Fruit fly (Drosophila melanogaster) whole organism, embryonic: ENCODE measurements around the gene sing.
A peak's percentile ranks its signal among the peaks of the same experiment; 100 is the strongest.

Experiments
- Bgb ChIP-seq: fragments of 200-800 bp; sonication (Bioruptor generic); IDR thresholded peaks from 2 replicates; pipeline ENCODE4 v1.3.6; 2022; ENCODE audit warnings: missing biosample characterization, missing genetic modification characterization; ENCODE audit not compliant: partially characterized antibody
- BtbVII ChIP-seq: fragments of 200-800 bp; sonication (Bioruptor generic); optimal IDR thresholded peaks from 3 replicates; lab custom pipeline; 2017; ENCODE audit warnings: missing biosample characterization, mild to moderate bottlenecking, missing genetic modification characterization
- CG12299 ChIP-seq: fragments of 200-800 bp; sonication (Bioruptor generic); optimal IDR thresholded peaks from 2 replicates; lab custom pipeline; 2018; ENCODE audit warnings: missing biosample characterization, mild to moderate bottlenecking, missing genetic modification characterization
- CG12942 ChIP-seq: fragments of 200-800 bp; sonication (Bioruptor generic); optimal IDR thresholded peaks from 3 replicates; lab custom pipeline; 2016; ENCODE audit warnings: missing biosample characterization, missing genetic modification characterization
- CG14860 ChIP-seq: fragments of 200-800 bp; sonication (Bioruptor generic); IDR thresholded peaks from 3 replicates; pipeline ENCODE4 v1.3.6; 2022; ENCODE audit warnings: missing biosample characterization, missing genetic modification characterization; ENCODE audit not compliant: partially characterized antibody
- CG1602 ChIP-seq: fragments of 200-800 bp; sonication (Bioruptor generic); optimal IDR thresholded peaks from 3 replicates; lab custom pipeline; 2016; ENCODE audit warnings: missing biosample characterization, missing genetic modification characterization
- CG1603 ChIP-seq: fragments of 200-800 bp; sonication (Bioruptor generic); optimal IDR thresholded peaks from 2 replicates; lab custom pipeline; 2019; ENCODE audit warnings: missing biosample characterization, mild to moderate bottlenecking, missing genetic modification characterization, moderate library complexity
- CG17328 ChIP-seq: fragments of 200-800 bp; sonication (Bioruptor generic); IDR thresholded peaks from 2 replicates; pipeline ENCODE4 v1.3.6; 2022; ENCODE audit warnings: missing biosample characterization, missing genetic modification characterization
- CG18262 ChIP-seq: fragments of 200-800 bp; optimal IDR thresholded peaks from 3 replicates; lab custom pipeline; 2019; ENCODE audit warnings: missing biosample characterization, mild to moderate bottlenecking, missing genetic modification characterization, moderate library complexity
- CG30431 ChIP-seq: fragments of 200-800 bp; sonication (Bioruptor generic); optimal IDR thresholded peaks from 2 replicates; lab custom pipeline; 2017; ENCODE audit warnings: missing biosample characterization, missing genetic modification characterization
- CG3838 ChIP-seq: fragments of 200-800 bp; sonication (Bioruptor generic); optimal IDR thresholded peaks from 3 replicates; lab custom pipeline; 2016; ENCODE audit warnings: missing biosample characterization, missing genetic modification characterization
- CG4404 ChIP-seq: fragments of 200-800 bp; sonication (Bioruptor generic); IDR thresholded peaks from 2 replicates; pipeline ENCODE4 v1.3.6; 2022; ENCODE audit warnings: missing biosample characterization, missing genetic modification characterization
- CG4707 ChIP-seq: fragments of 200-800 bp; sonication (Bioruptor generic); optimal IDR thresholded peaks from 2 replicates; lab custom pipeline; 2018; ENCODE audit warnings: missing biosample characterization, mild to moderate bottlenecking, missing genetic modification characterization, moderate library complexity
- CG4730 ChIP-seq: fragments of 200-800 bp; sonication (Bioruptor generic); IDR thresholded peaks from 2 replicates; pipeline ENCODE4 v1.3.6; 2022; ENCODE audit warnings: missing biosample characterization, missing genetic modification characterization
- CG6765 ChIP-seq: fragments of 200-800 bp; sonication (Bioruptor generic); optimal IDR thresholded peaks from 3 replicates; lab custom pipeline; 2017; ENCODE audit warnings: missing biosample characterization, mild to moderate bottlenecking, missing genetic modification characterization
- CG8388 ChIP-seq: fragments of 200-800 bp; sonication (Bioruptor generic); optimal IDR thresholded peaks from 2 replicates; lab custom pipeline; 2019; ENCODE audit warnings: missing biosample characterization, mild to moderate bottlenecking, missing genetic modification characterization, moderate library complexity
- CG8478 ChIP-seq: fragments of >200 bp; optimal IDR thresholded peaks from 2 replicates; lab custom pipeline; 2018
- CG9437 ChIP-seq: fragments of 200-800 bp; sonication (Bioruptor generic); optimal IDR thresholded peaks from 2 replicates; lab custom pipeline; 2018; ENCODE audit warnings: missing biosample characterization, mild to moderate bottlenecking, missing genetic modification characterization
- D ChIP-seq, 2 experiments: fragments of 200-800 bp in 1 of 2; fragments of >200 bp in 1 of 2; sonication (Bioruptor generic) in 1 of 2; optimal IDR thresholded peaks; 2 replicates in 1 of 2; 3 replicates in 1 of 2; lab custom pipeline; 2017; ENCODE audit warnings: mild to moderate bottlenecking in 1 of 2, missing biosample characterization in 1 of 2, missing genetic modification characterization in 1 of 2, missing genetic modification reagents in 1 of 2
- Dip3 ChIP-seq: fragments of 200-800 bp; sonication (Bioruptor generic); optimal IDR thresholded peaks from 3 replicates; lab custom pipeline; 2016; ENCODE audit warnings: missing biosample characterization, missing genetic modification characterization
- Doc3 ChIP-seq: fragments of 200-800 bp; sonication (Bioruptor generic); IDR thresholded peaks from 3 replicates; pipeline ENCODE4 v1.3.6; 2022; ENCODE audit warnings: missing biosample characterization, missing genetic modification characterization; ENCODE audit not compliant: partially characterized antibody
- Ets65A ChIP-seq: fragments of 200-800 bp; sonication (Bioruptor generic); peaks from one replicate; lab custom pipeline; 2016; ENCODE audit warnings: missing biosample characterization, missing genetic modification characterization
- Fer2 ChIP-seq: fragments of 200-800 bp; sonication (Bioruptor generic); optimal IDR thresholded peaks from 2 replicates; lab custom pipeline; 2018; ENCODE audit warnings: missing biosample characterization, mild to moderate bottlenecking, missing genetic modification characterization, moderate library complexity
- Gug ChIP-seq: fragments of 200-800 bp; sonication (Bioruptor generic); IDR thresholded peaks from 4 replicates; pipeline ENCODE4 v1.3.6; 2022; ENCODE audit warnings: missing biosample characterization, missing genetic modification characterization
- Hmx ChIP-seq: fragments of 200-800 bp; sonication (Bioruptor generic); optimal IDR thresholded peaks from 2 replicates; lab custom pipeline; 2016; ENCODE audit warnings: missing biosample characterization, missing genetic modification characterization
- Hr78 ChIP-seq, 2 experiments: fragments of 200-800 bp in 1 of 2; fragments of >200 bp in 1 of 2; sonication (Bioruptor generic) in 1 of 2; optimal IDR thresholded peaks; 2 replicates each; lab custom pipeline; 2017 to 2019; ENCODE audit warnings: missing biosample characterization in 2 of 2, missing genetic modification characterization in 2 of 2, mild to moderate bottlenecking in 1 of 2, moderate library complexity in 1 of 2
- MESR4 ChIP-seq: fragments of 200-800 bp; sonication (Bioruptor generic); optimal IDR thresholded peaks from 2 replicates; lab custom pipeline; 2018; ENCODE audit warnings: missing biosample characterization, mild to moderate bottlenecking, missing genetic modification characterization, moderate library complexity
- MTF-1 ChIP-seq: fragments of 200-800 bp; sonication (Bioruptor generic); optimal IDR thresholded peaks from 2 replicates; lab custom pipeline; 2018; ENCODE audit warnings: missing biosample characterization, mild to moderate bottlenecking, missing genetic modification characterization, borderline replicate concordance
- Meics ChIP-seq: fragments of 200-800 bp; sonication (Bioruptor generic); optimal IDR thresholded peaks from 2 replicates; lab custom pipeline; 2017; ENCODE audit warnings: missing biosample characterization, mild to moderate bottlenecking, missing genetic modification characterization
- Nf-YB ChIP-seq: fragments of 200-800 bp; sonication (Bioruptor generic); optimal IDR thresholded peaks from 3 replicates; lab custom pipeline; 2019; ENCODE audit warnings: missing biosample characterization, mild to moderate bottlenecking, missing genetic modification characterization, moderate library complexity
- Nf-YC ChIP-seq: fragments of 200-800 bp; optimal IDR thresholded peaks from 3 replicates; lab custom pipeline; 2019; ENCODE audit warnings: missing biosample characterization, mild to moderate bottlenecking, missing genetic modification characterization, moderate library complexity
- Six4 ChIP-seq: fragments of 200-800 bp; sonication (Bioruptor generic); optimal IDR thresholded peaks from 2 replicates; lab custom pipeline; 2016; ENCODE audit warnings: missing biosample characterization, missing genetic modification characterization
- Vsx1 ChIP-seq: fragments of 200-800 bp; sonication (Bioruptor generic); optimal IDR thresholded peaks from 2 replicates; lab custom pipeline; 2017; ENCODE audit warnings: missing biosample characterization, mild to moderate bottlenecking, missing genetic modification characterization, missing genetic modification reagents
- al ChIP-seq: fragments of 200-800 bp; sonication (Bioruptor generic); IDR thresholded peaks from 2 replicates; pipeline ENCODE4 v1.3.6; 2022; ENCODE audit warnings: missing biosample characterization, missing genetic modification characterization
- dmrt11E ChIP-seq: fragments of 200-800 bp; sonication (Bioruptor generic); optimal IDR thresholded peaks from 3 replicates; lab custom pipeline; 2018; ENCODE audit warnings: missing biosample characterization, mild to moderate bottlenecking, missing genetic modification characterization, moderate library complexity
- ewg ChIP-seq: fragments of 200-800 bp; sonication (Bioruptor generic); optimal IDR thresholded peaks from 3 replicates; lab custom pipeline; 2017; ENCODE audit warnings: mild to moderate bottlenecking, missing biosample characterization, missing genetic modification reagents, missing genetic modification characterization
- gfzf ChIP-seq: fragments of 200-800 bp; sonication (Bioruptor generic); optimal IDR thresholded peaks from 2 replicates; lab custom pipeline; 2016; ENCODE audit warnings: missing biosample characterization, mild to moderate bottlenecking, missing genetic modification characterization, moderate library complexity
- grau ChIP-seq: fragments of 200-800 bp; optimal IDR thresholded peaks from 3 replicates; lab custom pipeline; 2019; ENCODE audit warnings: missing biosample characterization, mild to moderate bottlenecking, missing genetic modification characterization, moderate library complexity
- gsb-n ChIP-seq: fragments of 200-800 bp; sonication (Bioruptor generic); optimal IDR thresholded peaks from 3 replicates; lab custom pipeline; 2018; ENCODE audit warnings: missing biosample characterization, mild to moderate bottlenecking, missing genetic modification characterization
- h ChIP-seq: fragments of >200 bp; optimal IDR thresholded peaks from 2 replicates; lab custom pipeline; 2017
- insv ChIP-seq, 2 experiments: fragments of 200-800 bp; sonication (Bioruptor generic); optimal IDR thresholded peaks; 3 replicates each; lab custom pipeline; 2016 to 2018; ENCODE audit warnings: missing biosample characterization in 2 of 2, missing genetic modification characterization in 2 of 2
- lov ChIP-seq, 2 experiments: fragments of 200-800 bp in 1 of 2; fragments of >200 bp in 1 of 2; sonication (Bioruptor generic) in 1 of 2; IDR thresholded peaks in 1 of 2; optimal IDR thresholded peaks in 1 of 2; 2 replicates in 1 of 2; 3 replicates in 1 of 2; pipeline versions ENCODE4 v1.3.6 to Lab custom; 2017 to 2022; ENCODE audit warnings: missing biosample characterization in 1 of 2, missing genetic modification characterization in 1 of 2
- mirr ChIP-seq: fragments of 200-800 bp; sonication (Bioruptor generic); optimal IDR thresholded peaks from 3 replicates; lab custom pipeline; 2018; ENCODE audit warnings: missing biosample characterization, mild to moderate bottlenecking, missing genetic modification characterization
- mld ChIP-seq: fragments of 200-800 bp; sonication (Bioruptor generic); IDR thresholded peaks from 3 replicates; pipeline ENCODE4 v1.3.6; 2022; ENCODE audit warnings: missing biosample characterization, missing genetic modification characterization; ENCODE audit not compliant: partially characterized antibody
- nom ChIP-seq: fragments of 200-800 bp; sonication (Bioruptor generic); optimal IDR thresholded peaks from 2 replicates; lab custom pipeline; 2017; ENCODE audit warnings: missing biosample characterization, missing genetic modification characterization, mild to moderate bottlenecking, moderate library complexity, missing genetic modification reagents
- row ChIP-seq: fragments of 200-800 bp; sonication (Bioruptor generic); IDR thresholded peaks from 3 replicates; pipeline ENCODE4 v1.3.6; 2022; ENCODE audit warnings: missing biosample characterization, missing genetic modification characterization
- unpg ChIP-seq: fragments of 200-800 bp; sonication (Bioruptor generic); optimal IDR thresholded peaks from 3 replicates; lab custom pipeline; 2018; ENCODE audit warnings: missing biosample characterization, mild to moderate bottlenecking, missing genetic modification characterization, moderate library complexity
- vvl ChIP-seq: fragments of 200-800 bp; sonication (Bioruptor generic); IDR thresholded peaks from 2 replicates; pipeline ENCODE4 v1.3.6; 2022; ENCODE audit warnings: missing biosample characterization, missing genetic modification characterization
- zen ChIP-seq: fragments of 200-800 bp; sonication (Bioruptor generic); optimal IDR thresholded peaks from 3 replicates; lab custom pipeline; 2018; ENCODE audit warnings: missing biosample characterization, mild to moderate bottlenecking, missing genetic modification characterization, moderate library complexity

sing gene

DNA sequence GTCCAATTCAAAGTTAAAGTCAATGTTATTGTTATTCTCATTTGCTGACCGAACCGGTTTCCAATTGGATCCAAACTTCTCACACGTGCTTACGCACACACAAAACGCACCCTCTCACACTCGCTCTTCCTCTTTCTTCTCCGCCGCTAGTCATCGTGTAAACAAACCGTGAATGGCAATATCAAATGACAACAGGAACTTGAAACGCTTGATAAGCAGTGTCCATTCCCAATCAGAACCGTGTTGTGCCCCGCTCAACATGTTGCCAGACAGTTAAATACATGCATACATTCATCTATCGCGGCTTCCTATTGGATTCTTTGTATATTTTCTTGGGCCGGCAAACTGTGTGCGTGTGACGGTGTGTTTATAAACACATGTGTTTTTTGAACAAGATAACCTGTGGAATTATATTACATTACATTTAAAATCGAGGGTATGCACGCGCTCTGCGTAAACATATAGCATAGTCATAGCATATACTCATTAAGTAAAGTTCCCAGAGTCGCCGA, 23.3 kb upstream of the sing start (continued):
- TF ChIP-seq insv (GFP tag; optimal IDR thresholded peaks at IDR 0.05; lab: Kevin White, UChicago) (peak; percentile 98 to 99), Nf-YC (tag; lab: Kevin White, UChicago) (peak; percentile 73), CG1603 (peak; percentile 5), ewg (GFP tag; lab: Kevin White, UChicago) (no peak), Meics (GFP tag; lab: Kevin White, UChicago) (peak; percentile 6), CG3838 (no peak), unpg (no peak), Dip3 (no peak), Bgb (no peak), al (GFP tag; lab: Robert Waterston, UW) (no peak), Doc3 (GFP tag; lab: Robert Waterston, UW) (no peak), mld (GFP tag; lab: Robert Waterston, UW) (no peak), row (0 out of 3 replicates have a peak, but pooled peaks have one; percentile 19), CG18262 (tag; lab: Kevin White, UChicago) (peak; percentile 11), BtbVII (GFP tag; lab: Kevin White, UChicago) (peak; percentile 60), CG12942 (GFP tag; lab: Kevin White, UChicago) (no peak), zen (tag; lab: Kevin White, UChicago) (peak; percentile 29), CG4730 (GFP tag; lab: Robert Waterston, UW) (no peak), CG12299 (tag; lab: Kevin White, UChicago) (peak; percentile 59), Nf-YB (GFP tag; lab: Kevin White, UChicago) (peak; percentile 70), CG1602 (GFP tag; lab: Kevin White, UChicago) (no peak), vvl (GFP tag; lab: Robert Waterston, UW) (peak; percentile 41; the same call in 1 of the 2 replicates), CG8478 (lab: Kevin White, UChicago) (no peak), gsb-n (tag; lab: Kevin White, UChicago) (peak; percentile 35), CG4707 (no peak), Ets65A (no peak), h (lab: Kevin White, UChicago) (no peak), dmrt11E (no peak), mirr (GFP tag; lab: Kevin White, UChicago) (peak; percentile 86), D (optimal IDR thresholded peaks at IDR 0.05; lab: Kevin White, UChicago) (no peak), D (GFP tag; optimal IDR thresholded peaks at IDR 0.05; lab: Kevin White, UChicago) (peak; percentile 11), nom (GFP tag; lab: Kevin White, UChicago) (no peak), CG4404 (GFP tag; lab: Robert Waterston, UW) (no peak), CG9437 (GFP tag; lab: Kevin White, UChicago) (no peak), MTF-1 (peak; percentile 41), CG17328 (no peak), MESR4 (GFP tag; lab: Kevin White, UChicago) (no peak), Hmx (GFP tag; lab: Kevin White, UChicago) (no peak), CG30431 (no peak), Vsx1 (GFP tag; lab: Kevin White, UChicago) (peak; percentile 61), Six4 (peak; percentile 48), Fer2 (tag; lab: Kevin White, UChicago) (no peak), CG6765 (GFP tag; lab: Kevin White, UChicago) (no peak), gfzf (no peak), CG8388 (GFP tag; lab: Kevin White, UChicago) (no peak), Hr78 (GFP tag; optimal IDR thresholded peaks at IDR 0.05; lab: Kevin White, UChicago) (no peak), grau (tag; lab: Kevin White, UChicago) (peak; percentile 3), Gug (GFP tag; lab: Robert Waterston, UW) (no peak), CG14860 (GFP tag; lab: Robert Waterston, UW) (no peak), lov (optimal IDR thresholded peaks at IDR 0.05; lab: Kevin White, UChicago) (no peak), lov (GFP tag; IDR thresholded peaks at IDR 0.05; lab: Robert Waterston, UW) (no peak)
